Fruit fly (Drosophila melanogaster): ENCODE data around the gene CG11755.

- TF ChIP-seq CG9948 (tag; optimal IDR thresholded peaks at IDR 0.05), result no peak
- TF ChIP-seq Ets98B (GFP tag; IDR thresholded peaks at IDR 0.05), result no peak
- TF ChIP-seq CG15710 (tag; optimal IDR thresholded peaks at IDR 0.05), result no peak
- no peak for TF ChIP-seq rn (GFP tag; IDR thresholded peaks at IDR 0.05)
- no peak for TF ChIP-seq Snoo (tag; optimal IDR thresholded peaks at IDR 0.05)
- TF ChIP-seq CG12605 (GFP tag; IDR thresholded peaks at IDR 0.05), result no peak
- TF ChIP-seq fd96Ca (GFP tag; IDR thresholded peaks at IDR 0.05), result no peak
These were observed 28.0 kb downstream of the CG11755 start for dm6 chr3R:8704669-8705068.

Measured in whole organism, pupa.